Worm (Caenorhabditis elegans) whole organism, L4 larva: ENCODE measurements around the gene warf-1.

Experiments used
- ama-1 ChIP-seq: fragments of 150-350 bp; optimal IDR thresholded peaks from 2 replicates; lab custom pipeline; 2014; ENCODE audit warnings: inconsistent platforms, mixed read lengths
- ceh-28 ChIP-seq: fragments of 150-350 bp; optimal IDR thresholded peaks from 2 replicates; lab custom pipeline; 2014; ENCODE audit warnings: missing biosample characterization, missing genetic modification reagents, missing genetic modification characterization
- fkh-10 ChIP-seq: fragments of 150-350 bp; optimal IDR thresholded peaks from 2 replicates; lab custom pipeline; 2014; ENCODE audit warnings: missing biosample characterization, missing genetic modification reagents, missing genetic modification characterization
- lsy-2 ChIP-seq, 2 experiments: fragments of 150-350 bp in 1 of 2; sonication (generic microtip) in 1 of 2; optimal IDR thresholded peaks; 2 replicates each; lab custom pipeline; 2014 to 2017; ENCODE audit warnings: missing biosample characterization in 2 of 2, missing genetic modification characterization in 2 of 2
- nhr-237 ChIP-seq: sonication (generic microtip); optimal IDR thresholded peaks from 2 replicates; lab custom pipeline; 2017; ENCODE audit warnings: missing biosample characterization, missing genetic modification characterization
- nhr-77 ChIP-seq: fragments of 150-350 bp; optimal IDR thresholded peaks from 2 replicates; lab custom pipeline; 2014; ENCODE audit warnings: missing biosample characterization, missing genetic modification characterization
- set-16 ChIP-seq: fragments of 200-800 bp; sonication (Bioruptor generic); IDR thresholded peaks from 2 replicates; pipeline ENCODE4 v1.3.6; 2022; ENCODE audit warnings: missing genetic modification reagents, missing genetic modification characterization, missing compliant biosample characterization
- snpc-4 ChIP-seq: fragments of 150-350 bp; optimal IDR thresholded peaks from 2 replicates; lab custom pipeline; 2014; ENCODE audit warnings: missing biosample characterization, missing genetic modification characterization
- unc-39 ChIP-seq: sonication (generic microtip); optimal IDR thresholded peaks from 2 replicates; lab custom pipeline; 2017; ENCODE audit warnings: missing biosample characterization, missing genetic modification characterization
- zfp-2 ChIP-seq: sonication (generic microtip); optimal IDR thresholded peaks from 2 replicates; lab custom pipeline; 2016; ENCODE audit warnings: mild to moderate bottlenecking, missing genetic modification characterization, missing compliant biosample characterization

DNA sequence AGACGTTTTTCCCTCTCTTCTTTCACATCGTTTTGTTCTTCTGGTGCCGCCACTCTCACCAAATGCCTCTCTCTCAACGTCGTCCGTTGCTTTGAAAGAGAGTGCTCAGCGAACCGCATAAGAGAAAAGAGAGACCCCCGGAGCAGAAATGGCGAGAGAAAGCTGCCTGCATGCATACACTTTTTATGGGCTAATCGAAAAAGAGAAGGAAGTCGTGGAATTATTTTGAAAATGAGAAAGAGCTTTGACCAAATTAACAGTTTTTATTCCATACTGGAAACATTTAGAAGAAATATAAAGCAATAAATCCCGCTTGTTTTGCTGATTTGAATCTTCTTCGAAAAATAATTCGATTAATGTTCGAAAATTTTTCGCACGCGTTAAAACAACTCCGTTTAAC is 14.1 kb upstream of the warf-1 start:
- TF ChIP-seq zfp-2 (tag; lab: Kevin White, UChicago) = no peak
- TF ChIP-seq ceh-28 (tag; lab: Kevin White, UChicago) = no peak
- TF ChIP-seq fkh-10 = no peak
- TF ChIP-seq lsy-2 (tag; optimal IDR thresholded peaks at IDR 0.05; lab: Kevin White, UChicago) = no peak
- TF ChIP-seq snpc-4 = no peak
- TF ChIP-seq nhr-237 (tag; lab: Kevin White, UChicago) = no peak
- TF ChIP-seq set-16 (GFP tag; lab: Robert Waterston, UW) = no peak
- TF ChIP-seq unc-39 = no peak
- TF ChIP-seq ama-1 (lab: Kevin White, UChicago) = no peak
- no peak for TF ChIP-seq nhr-77
